Fruit fly (Drosophila melanogaster) whole organism: ENCODE results near the gene CG32052.

Experiments used
- CG8478 ChIP-seq: fragments of >200 bp; optimal IDR thresholded peaks from 2 replicates; lab custom pipeline; 2018; ENCODE audit warnings: inconsistent platforms
- pan ChIP-seq: fragments of >200 bp; optimal IDR thresholded peaks from 2 replicates; lab custom pipeline; 2017

- TF ChIP-seq pan (lab: Kevin White, UChicago) (no peak), CG8478 (no peak)
Measured at dm6 chr3L:9840710-9841109, 53.9 kb downstream of the CG32052 start.
